Worm (Caenorhabditis elegans) whole organism, L3 larva: ENCODE measurements around the gene ceh-27.

ENCODE experiments used
- jun-1 ChIP-seq: fragments of 150-350 bp; optimal IDR thresholded peaks from 2 replicates; lab custom pipeline; 2014; ENCODE audit warnings: missing biosample characterization, missing genetic modification reagents, missing genetic modification characterization
- nhr-237 ChIP-seq: fragments of 150-350 bp; optimal IDR thresholded peaks from 2 replicates; lab custom pipeline; 2014; ENCODE audit warnings: missing biosample characterization, missing genetic modification characterization
- pqm-1 ChIP-seq: fragments of 150-350 bp; optimal IDR thresholded peaks from 2 replicates; lab custom pipeline; 2017; ENCODE audit warnings: missing biosample characterization, missing genetic modification characterization, inconsistent platforms
- unc-39 ChIP-seq: sonication (generic microtip); optimal IDR thresholded peaks from 4 replicates; lab custom pipeline; 2017; ENCODE audit warnings: missing biosample characterization, missing genetic modification characterization

ce11 chrV:11656469-11656868 is 8.4 kb downstream of the ceh-27 start:
- TF ChIP-seq unc-39 (tag; lab: Kevin White, UChicago) (no peak), jun-1 (tag; lab: Kevin White, UChicago) (no peak), pqm-1 (tag; lab: Kevin White, UChicago) (no peak), nhr-237 (tag; lab: Kevin White, UChicago) (no peak)
